Fruit fly (Drosophila melanogaster) whole organism, embryonic: ENCODE results near the gene Chrac-14.

Experiments used
- Abd-B ChIP-seq: fragments of 200-800 bp; sonication (Bioruptor generic); optimal IDR thresholded peaks from 2 replicates; lab custom pipeline; 2018; ENCODE audit warnings: missing biosample characterization, mild to moderate bottlenecking, missing genetic modification characterization, moderate library complexity
- BtbVII ChIP-seq: fragments of 200-800 bp; sonication (Bioruptor generic); optimal IDR thresholded peaks from 3 replicates; lab custom pipeline; 2017; ENCODE audit warnings: missing biosample characterization, mild to moderate bottlenecking, missing genetic modification characterization
- CG12155 ChIP-seq: fragments of 200-800 bp; sonication (Bioruptor generic); optimal IDR thresholded peaks from 3 replicates; lab custom pipeline; 2016; ENCODE audit warnings: missing biosample characterization, missing genetic modification characterization
- CG13775 ChIP-seq: fragments of 200-800 bp; sonication (Bioruptor generic); optimal IDR thresholded peaks from 3 replicates; lab custom pipeline; 2017; ENCODE audit warnings: missing biosample characterization, mild to moderate bottlenecking, missing genetic modification characterization
- CG15269 ChIP-seq: fragments of 200-800 bp; sonication (Bioruptor generic); optimal IDR thresholded peaks from 2 replicates; lab custom pipeline; 2018; ENCODE audit warnings: missing biosample characterization, mild to moderate bottlenecking, missing genetic modification characterization, moderate library complexity
- CG15696 ChIP-seq: fragments of 200-800 bp; sonication (Bioruptor generic); optimal IDR thresholded peaks from 2 replicates; lab custom pipeline; 2019; ENCODE audit warnings: missing biosample characterization, mild to moderate bottlenecking, missing genetic modification characterization, moderate library complexity
- CG17385 ChIP-seq: fragments of 200-800 bp; sonication (Bioruptor generic); optimal IDR thresholded peaks from 3 replicates; lab custom pipeline; 2018; ENCODE audit warnings: missing biosample characterization, mild to moderate bottlenecking, missing genetic modification characterization
- CG17802 ChIP-seq: fragments of 200-800 bp; sonication (Bioruptor generic); optimal IDR thresholded peaks from 2 replicates; lab custom pipeline; 2018; ENCODE audit warnings: missing biosample characterization, mild to moderate bottlenecking, missing genetic modification characterization, moderate library complexity
- CG18011 ChIP-seq: fragments of 200-800 bp; sonication (Bioruptor generic); optimal IDR thresholded peaks from 2 replicates; lab custom pipeline; 2017; ENCODE audit warnings: missing biosample characterization, missing genetic modification characterization, mild to moderate bottlenecking, moderate library complexity, missing genotype
- CG2116 ChIP-seq: fragments of 200-800 bp; sonication (Bioruptor generic); optimal IDR thresholded peaks from 3 replicates; lab custom pipeline; 2018; ENCODE audit warnings: missing biosample characterization, mild to moderate bottlenecking, missing genetic modification characterization
- CG31388 ChIP-seq: fragments of 200-800 bp; sonication (Bioruptor generic); optimal IDR thresholded peaks from 2 replicates; lab custom pipeline; 2016; ENCODE audit warnings: missing biosample characterization, missing genetic modification characterization
- CG32767 ChIP-seq: fragments of 200-800 bp; sonication (Bioruptor generic); IDR thresholded peaks from 2 replicates; pipeline ENCODE4 v1.3.6; 2022; ENCODE audit warnings: missing biosample characterization, missing genetic modification characterization
- CG6791 ChIP-seq: fragments of 200-800 bp; sonication (Bioruptor generic); IDR thresholded peaks from 3 replicates; pipeline ENCODE4 v1.3.6; 2022; ENCODE audit warnings: missing biosample characterization, missing genetic modification characterization; ENCODE audit not compliant: partially characterized antibody
- CG7556 ChIP-seq: fragments of 200-800 bp; sonication (Bioruptor generic); optimal IDR thresholded peaks from 2 replicates; lab custom pipeline; 2017; ENCODE audit warnings: missing biosample characterization, mild to moderate bottlenecking, missing genetic modification characterization
- CG7745 ChIP-seq: fragments of 200-800 bp; sonication (Bioruptor generic); optimal IDR thresholded peaks from 2 replicates; lab custom pipeline; 2018; ENCODE audit warnings: missing biosample characterization, mild to moderate bottlenecking, missing genetic modification characterization, moderate library complexity
- CG8290 ChIP-seq, 3 experiments: fragments of 200-800 bp; sonication (Bioruptor generic); optimal IDR thresholded peaks; 2 replicates each; lab custom pipeline; 2016 to 2019; ENCODE audit warnings: missing biosample characterization in 3 of 3, missing genetic modification characterization in 3 of 3, mild to moderate bottlenecking in 2 of 3, moderate library complexity in 1 of 3
- CG9797 ChIP-seq: fragments of 200-800 bp; sonication (Bioruptor generic); optimal IDR thresholded peaks from 3 replicates; lab custom pipeline; 2018; ENCODE audit warnings: missing biosample characterization, mild to moderate bottlenecking, missing genetic modification characterization
- CHES-1-like ChIP-seq: fragments of 200-800 bp; sonication (Bioruptor generic); optimal IDR thresholded peaks from 2 replicates; lab custom pipeline; 2016; ENCODE audit warnings: missing biosample characterization, missing genetic modification characterization
- CrebB ChIP-seq: fragments of 200-800 bp; sonication (Bioruptor generic); optimal IDR thresholded peaks from 3 replicates; lab custom pipeline; 2018; ENCODE audit warnings: missing biosample characterization, mild to moderate bottlenecking, missing genetic modification characterization
- Dbx ChIP-seq: fragments of 200-800 bp; sonication (Bioruptor generic); IDR thresholded peaks from 3 replicates; pipeline ENCODE4 v1.3.6; 2022; ENCODE audit warnings: missing biosample characterization, missing genetic modification characterization
- Doc3 ChIP-seq: fragments of 200-800 bp; sonication (Bioruptor generic); IDR thresholded peaks from 3 replicates; pipeline ENCODE4 v1.3.6; 2022; ENCODE audit warnings: missing biosample characterization, missing genetic modification characterization; ENCODE audit not compliant: partially characterized antibody
- Dref ChIP-seq: fragments of 200-800 bp; sonication (Bioruptor generic); IDR thresholded peaks from 2 replicates; pipeline ENCODE4 v1.3.6; 2022; ENCODE audit warnings: missing biosample characterization, missing genetic modification characterization
- E2f1 ChIP-seq: fragments of 200-800 bp; sonication (Bioruptor generic); IDR thresholded peaks from 2 replicates; pipeline ENCODE4 v1.3.6; 2022; ENCODE audit warnings: missing biosample characterization, missing genetic modification characterization
- HLH4C ChIP-seq: fragments of 200-800 bp; sonication (Bioruptor generic); IDR thresholded peaks from 3 replicates; pipeline ENCODE4 v1.3.6; 2022; ENCODE audit warnings: missing biosample characterization, missing genetic modification characterization; ENCODE audit not compliant: partially characterized antibody
- Hmr ChIP-seq: fragments of 200-800 bp; sonication (Bioruptor generic); optimal IDR thresholded peaks from 3 replicates; lab custom pipeline; 2017; ENCODE audit warnings: mild to moderate bottlenecking, missing biosample characterization, missing genetic modification reagents, missing genetic modification characterization
- Lhr ChIP-seq: fragments of 200-800 bp; sonication (Bioruptor generic); optimal IDR thresholded peaks from 3 replicates; lab custom pipeline; 2017; ENCODE audit warnings: mild to moderate bottlenecking, missing biosample characterization, missing genetic modification reagents, missing genetic modification characterization
- Oli ChIP-seq: fragments of 200-800 bp; sonication (Bioruptor generic); optimal IDR thresholded peaks from 2 replicates; lab custom pipeline; 2018; ENCODE audit warnings: missing biosample characterization, mild to moderate bottlenecking, missing genetic modification characterization, moderate library complexity
- PHDP ChIP-seq: fragments of 200-800 bp; sonication (Bioruptor generic); optimal IDR thresholded peaks from 3 replicates; lab custom pipeline; 2018; ENCODE audit warnings: missing biosample characterization, mild to moderate bottlenecking, missing genetic modification characterization, moderate library complexity
- Taf1 ChIP-seq: fragments of 200-800 bp; sonication (Bioruptor generic); IDR thresholded peaks from 2 replicates; pipeline ENCODE4 v1.3.6; 2022; ENCODE audit warnings: missing biosample characterization, missing genetic modification characterization
- Xbp1 ChIP-seq: fragments of 200-800 bp; sonication (Bioruptor generic); optimal IDR thresholded peaks from 3 replicates; lab custom pipeline; 2016; ENCODE audit warnings: missing biosample characterization, mild to moderate bottlenecking, missing genetic modification characterization
- bcd ChIP-seq: fragments of 200-800 bp; sonication (Bioruptor generic); optimal IDR thresholded peaks from 2 replicates; lab custom pipeline; 2017; ENCODE audit warnings: missing biosample characterization, mild to moderate bottlenecking, missing genetic modification characterization
- btn ChIP-seq: fragments of 200-800 bp; sonication (Bioruptor generic); optimal IDR thresholded peaks from 2 replicates; lab custom pipeline; 2016; ENCODE audit warnings: missing biosample characterization, missing genetic modification characterization
- chn ChIP-seq: fragments of 200-800 bp; sonication (Bioruptor generic); optimal IDR thresholded peaks from 2 replicates; lab custom pipeline; 2016; ENCODE audit warnings: missing biosample characterization, missing genetic modification characterization
- crc ChIP-seq: fragments of 200-800 bp; sonication (Bioruptor generic); optimal IDR thresholded peaks from 2 replicates; lab custom pipeline; 2016; ENCODE audit warnings: missing biosample characterization, missing genetic modification characterization
- gce ChIP-seq: fragments of 200-800 bp; sonication (Bioruptor generic); IDR thresholded peaks from 3 replicates; pipeline ENCODE4 v1.3.6; 2022; ENCODE audit warnings: missing biosample characterization, missing genetic modification characterization
- grau ChIP-seq: fragments of 200-800 bp; optimal IDR thresholded peaks from 3 replicates; lab custom pipeline; 2019; ENCODE audit warnings: missing biosample characterization, mild to moderate bottlenecking, missing genetic modification characterization, moderate library complexity
- knrl ChIP-seq: fragments of 200-800 bp; sonication (Bioruptor generic); IDR thresholded peaks from 3 replicates; pipeline ENCODE4 v1.3.6; 2022; ENCODE audit warnings: missing biosample characterization, missing genetic modification characterization; ENCODE audit not compliant: partially characterized antibody
- lilli ChIP-seq: fragments of 200-800 bp; sonication (Bioruptor generic); optimal IDR thresholded peaks from 3 replicates; lab custom pipeline; 2016; ENCODE audit warnings: missing biosample characterization, missing genetic modification characterization
- mam ChIP-seq: fragments of 200-800 bp; sonication (Bioruptor generic); optimal IDR thresholded peaks from 3 replicates; lab custom pipeline; 2016; ENCODE audit warnings: missing biosample characterization, missing genetic modification characterization
- otp ChIP-seq: fragments of 200-800 bp; sonication (Bioruptor generic); IDR thresholded peaks from 3 replicates; pipeline ENCODE4, ENCODE4 v1.3.6; 2022; ENCODE audit warnings: missing biosample characterization, missing genetic modification characterization
- pb ChIP-seq: fragments of 200-800 bp; sonication (Bioruptor generic); optimal IDR thresholded peaks from 3 replicates; lab custom pipeline; 2016; ENCODE audit warnings: missing biosample characterization, missing genetic modification characterization
- pho ChIP-seq: fragments of 200-800 bp; sonication (Bioruptor generic); optimal IDR thresholded peaks from 2 replicates; lab custom pipeline; 2016; ENCODE audit warnings: missing biosample characterization, missing genetic modification characterization
- pita ChIP-seq: fragments of 200-800 bp; sonication (Bioruptor generic); optimal IDR thresholded peaks from 2 replicates; lab custom pipeline; 2017; ENCODE audit warnings: missing biosample characterization, mild to moderate bottlenecking, missing genetic modification characterization
- seq ChIP-seq: fragments of 200-800 bp; sonication (Bioruptor generic); IDR thresholded peaks from 2 replicates; pipeline ENCODE4 v1.3.6; 2022; ENCODE audit warnings: missing biosample characterization, missing genetic modification characterization
- shn ChIP-seq: fragments of 200-800 bp; sonication (Bioruptor generic); optimal IDR thresholded peaks from 3 replicates; lab custom pipeline; 2016; ENCODE audit warnings: missing biosample characterization, missing genetic modification characterization
- so ChIP-seq: fragments of 200-800 bp; sonication (Bioruptor generic); IDR thresholded peaks from 3 replicates; pipeline ENCODE4 v1.3.6; 2022; ENCODE audit warnings: missing biosample characterization, missing genetic modification characterization
- tin ChIP-seq: fragments of 200-800 bp; sonication (Bioruptor generic); optimal IDR thresholded peaks from 3 replicates; lab custom pipeline; 2016; ENCODE audit warnings: missing biosample characterization, missing genetic modification characterization

Chrac-14 gene

dm6 chr2L:8403286-8404270 is 33.6 kb upstream of the Chrac-14 start, which contains the start of gene emb (continued):
- peak; percentile 46 for TF ChIP-seq shn (GFP tag; lab: Kevin White, UChicago)
- no peak for TF ChIP-seq CG18011 (GFP tag; lab: Kevin White, UChicago)
- peak; percentile 99 for TF ChIP-seq Dref
- no peak for TF ChIP-seq E2f1
- TF ChIP-seq Abd-B: no peak
- TF ChIP-seq pb: peak; percentile 36
- peak; percentile 34 for TF ChIP-seq tin (GFP tag; lab: Kevin White, UChicago)
- TF ChIP-seq crc: no peak
- 0 out of 3 replicates have a peak, but pooled peaks have one; percentile 57 for TF ChIP-seq Dbx (GFP tag; lab: Robert Waterston, UW)
- TF ChIP-seq CG17385 (GFP tag; lab: Kevin White, UChicago): peak; percentile 85
- TF ChIP-seq CG7556 (GFP tag; lab: Kevin White, UChicago): no peak
- TF ChIP-seq otp (GFP tag; lab: Robert Waterston, UW): 0 out of 3 replicates have a peak, but pooled peaks have one; percentile 9
- peak; percentile 95 for TF ChIP-seq CG8290 (GFP tag; optimal IDR thresholded peaks at IDR 0.05; lab: Kevin White, UChicago)
- TF ChIP-seq CG8290 (tag; optimal IDR thresholded peaks at IDR 0.05; lab: Kevin White, UChicago): peak in 1 of 2 experiments; percentile 93
- TF ChIP-seq so (GFP tag; lab: Robert Waterston, UW): no peak
- TF ChIP-seq Xbp1: peak; percentile 45
- TF ChIP-seq gce (GFP tag; lab: Robert Waterston, UW): no peak
- no peak for TF ChIP-seq seq
- no peak for TF ChIP-seq BtbVII (GFP tag; lab: Kevin White, UChicago)
- no peak for TF ChIP-seq Oli (tag; lab: Kevin White, UChicago)
- TF ChIP-seq CrebB (tag; lab: Kevin White, UChicago): peak; percentile 33
- TF ChIP-seq CG7745 (tag; lab: Kevin White, UChicago): no peak
- peak; percentile 68 for TF ChIP-seq bcd (GFP tag; lab: Kevin White, UChicago)
- TF ChIP-seq grau: peak; percentile 49
- TF ChIP-seq CG12155 (GFP tag; lab: Kevin White, UChicago): peak; percentile 28
- TF ChIP-seq mam (GFP tag; lab: Kevin White, UChicago): peak; percentile 62
- no peak for TF ChIP-seq PHDP (tag; lab: Kevin White, UChicago)
- peak; percentile 67 for TF ChIP-seq lilli (GFP tag; lab: Kevin White, UChicago)
- TF ChIP-seq Doc3 (GFP tag; lab: Robert Waterston, UW): peak; percentile 92
- TF ChIP-seq chn: peak; percentile 52
- peak; percentile 40 for TF ChIP-seq CG17802 (tag; lab: Kevin White, UChicago)
- TF ChIP-seq CG32767 (GFP tag; lab: Robert Waterston, UW): no peak
- peak; percentile 94 for TF ChIP-seq CG9797
- TF ChIP-seq Taf1 (GFP tag; lab: Robert Waterston, UW): 0 out of 2 replicates have a peak, but pooled peaks have one; percentile 24
- TF ChIP-seq knrl (GFP tag; lab: Robert Waterston, UW): peak; percentile 90
- TF ChIP-seq CG15269 (tag; lab: Kevin White, UChicago): no peak
- TF ChIP-seq CG13775 (GFP tag; lab: Kevin White, UChicago): peak; percentile 55
- peak; percentile 100 for TF ChIP-seq HLH4C (GFP tag; lab: Robert Waterston, UW)
- TF ChIP-seq pho (GFP tag; lab: Kevin White, UChicago): peak; percentile 65
- TF ChIP-seq Hmr: peak; percentile 80
- TF ChIP-seq CG6791 (GFP tag; lab: Robert Waterston, UW): peak; percentile 99
- peak; percentile 71 for TF ChIP-seq CHES-1-like
- no peak for TF ChIP-seq pita (GFP tag; lab: Kevin White, UChicago)
- peak; percentile 93 for TF ChIP-seq Lhr (GFP tag; lab: Kevin White, UChicago)
- no peak for TF ChIP-seq CG15696 (tag; lab: Kevin White, UChicago)
- no peak for TF ChIP-seq btn (GFP tag; lab: Kevin White, UChicago)
- peak; percentile 100 for TF ChIP-seq CG2116 (GFP tag; lab: Kevin White, UChicago)
- no peak for TF ChIP-seq CG31388
